Fruit fly (Drosophila melanogaster) whole organism, embryonic: ENCODE data around the gene Hou.

ENCODE experiments used
- ATbp ChIP-seq: fragments of 200-800 bp; sonication (Bioruptor generic); optimal IDR thresholded peaks from 2 replicates; lab custom pipeline; 2017; ENCODE audit warnings: missing biosample characterization, mild to moderate bottlenecking, missing genetic modification characterization, missing genetic modification reagents
- Atf-2 ChIP-seq: fragments of 200-800 bp; sonication (Bioruptor generic); optimal IDR thresholded peaks from 2 replicates; lab custom pipeline; 2016; ENCODE audit warnings: missing biosample characterization, missing genetic modification characterization
- CG11093 ChIP-seq: fragments of 200-800 bp; sonication (Bioruptor generic); IDR thresholded peaks from 3 replicates; pipeline ENCODE4 v1.3.6; 2022; ENCODE audit warnings: missing biosample characterization, missing genetic modification characterization
- CG11398 ChIP-seq: fragments of 200-800 bp; sonication (Bioruptor generic); optimal IDR thresholded peaks from 2 replicates; lab custom pipeline; 2016; ENCODE audit warnings: missing biosample characterization, missing genetic modification characterization
- CG11504 ChIP-seq: fragments of 200-800 bp; sonication (Bioruptor generic); optimal IDR thresholded peaks from 3 replicates; lab custom pipeline; 2019; ENCODE audit warnings: missing biosample characterization, mild to moderate bottlenecking, missing genetic modification characterization, moderate library complexity
- CG12104 ChIP-seq: fragments of 200-800 bp; sonication (Bioruptor generic); optimal IDR thresholded peaks from 3 replicates; lab custom pipeline; 2016; ENCODE audit warnings: missing biosample characterization, missing genetic modification characterization
- CG12942 ChIP-seq: fragments of 200-800 bp; sonication (Bioruptor generic); optimal IDR thresholded peaks from 3 replicates; lab custom pipeline; 2016; ENCODE audit warnings: missing biosample characterization, missing genetic modification characterization
- CG13123 ChIP-seq: fragments of 200-800 bp; sonication (Bioruptor generic); optimal IDR thresholded peaks from 2 replicates; lab custom pipeline; 2016; ENCODE audit warnings: missing biosample characterization, missing genetic modification characterization
- CG14965 ChIP-seq: fragments of 200-800 bp; sonication (Bioruptor generic); optimal IDR thresholded peaks from 2 replicates; lab custom pipeline; 2016; ENCODE audit warnings: missing biosample characterization, missing genetic modification characterization, borderline replicate concordance
- CG2202 ChIP-seq: fragments of 200-800 bp; sonication (Bioruptor generic); optimal IDR thresholded peaks from 2 replicates; lab custom pipeline; 2018; ENCODE audit warnings: missing biosample characterization, mild to moderate bottlenecking, missing genetic modification characterization
- CG2889 ChIP-seq: fragments of 200-800 bp; sonication (Bioruptor generic); IDR thresholded peaks from 3 replicates; pipeline ENCODE4 v1.3.6; 2022; ENCODE audit warnings: missing biosample characterization, missing genetic modification characterization
- CG30403 ChIP-seq: fragments of 200-800 bp; sonication (Bioruptor generic); optimal IDR thresholded peaks from 3 replicates; lab custom pipeline; 2016; ENCODE audit warnings: missing biosample characterization, missing genetic modification characterization
- CG31441 ChIP-seq: fragments of 200-800 bp; sonication (Bioruptor generic); IDR thresholded peaks from 2 replicates; pipeline ENCODE4 v1.3.6; 2022; ENCODE audit warnings: missing biosample characterization, missing genetic modification characterization
- CG32767 ChIP-seq: fragments of 200-800 bp; sonication (Bioruptor generic); IDR thresholded peaks from 2 replicates; pipeline ENCODE4 v1.3.6; 2022; ENCODE audit warnings: missing biosample characterization, missing genetic modification characterization
- CG3407 ChIP-seq: fragments of 200-800 bp; sonication (Bioruptor generic); optimal IDR thresholded peaks from 2 replicates; lab custom pipeline; 2018; ENCODE audit warnings: missing biosample characterization, mild to moderate bottlenecking, missing genetic modification characterization
- CG3847 ChIP-seq: fragments of 200-800 bp; sonication (Bioruptor generic); IDR thresholded peaks from 2 replicates; pipeline ENCODE4 v1.3.6; 2022; ENCODE audit warnings: missing biosample characterization, missing genetic modification characterization
- CG3995 ChIP-seq: fragments of 200-800 bp; sonication (Bioruptor generic); optimal IDR thresholded peaks from 3 replicates; lab custom pipeline; 2016; ENCODE audit warnings: missing biosample characterization, missing genetic modification characterization
- CG6854 ChIP-seq: fragments of 200-800 bp; sonication (Bioruptor generic); optimal IDR thresholded peaks from 3 replicates; lab custom pipeline; 2017; ENCODE audit warnings: missing biosample characterization, mild to moderate bottlenecking, missing genetic modification characterization
- CG7357 ChIP-seq: fragments of 200-800 bp; sonication (Bioruptor generic); IDR thresholded peaks from 3 replicates; pipeline ENCODE4 v1.3.6; 2022; ENCODE audit warnings: missing biosample characterization, missing genetic modification characterization
- CG7987 ChIP-seq: fragments of 200-800 bp; sonication (Bioruptor generic); optimal IDR thresholded peaks from 2 replicates; lab custom pipeline; 2018; ENCODE audit warnings: missing biosample characterization, mild to moderate bottlenecking, missing genetic modification characterization, moderate library complexity
- Camta ChIP-seq: fragments of 200-800 bp; sonication (Bioruptor generic); optimal IDR thresholded peaks from 2 replicates; lab custom pipeline; 2016; ENCODE audit warnings: missing biosample characterization, missing genetic modification characterization
- CoRest ChIP-seq: fragments of 200-800 bp; sonication (Bioruptor generic); optimal IDR thresholded peaks from 3 replicates; lab custom pipeline; 2018; ENCODE audit warnings: missing biosample characterization, mild to moderate bottlenecking, missing genetic modification characterization, moderate library complexity
- D ChIP-seq, 2 experiments: fragments of 200-800 bp in 1 of 2; fragments of >200 bp in 1 of 2; sonication (Bioruptor generic) in 1 of 2; optimal IDR thresholded peaks; 2 replicates in 1 of 2; 3 replicates in 1 of 2; lab custom pipeline; 2017; ENCODE audit warnings: mild to moderate bottlenecking in 1 of 2, missing biosample characterization in 1 of 2, missing genetic modification characterization in 1 of 2, missing genetic modification reagents in 1 of 2
- Dek ChIP-seq: fragments of 200-800 bp; sonication (Bioruptor generic); optimal IDR thresholded peaks from 3 replicates; lab custom pipeline; 2019; ENCODE audit warnings: missing biosample characterization, mild to moderate bottlenecking, missing genetic modification characterization, moderate library complexity
- Gsc ChIP-seq: fragments of 200-800 bp; sonication (Bioruptor generic); IDR thresholded peaks from 2 replicates; pipeline ENCODE4 v1.3.6; 2022; ENCODE audit warnings: missing biosample characterization, missing genetic modification characterization
- H2.0 ChIP-seq: fragments of 200-800 bp; sonication (Bioruptor generic); IDR thresholded peaks from 2 replicates; pipeline ENCODE4 v1.3.6; 2022; ENCODE audit warnings: missing biosample characterization, missing genetic modification characterization
- HLHmδ ChIP-seq: fragments of 200-800 bp; sonication (Bioruptor generic); optimal IDR thresholded peaks from 2 replicates; lab custom pipeline; 2018; ENCODE audit warnings: missing biosample characterization, mild to moderate bottlenecking, missing genetic modification characterization, moderate library complexity
- HmgD ChIP-seq: fragments of 200-800 bp; sonication (Bioruptor generic); optimal IDR thresholded peaks from 3 replicates; lab custom pipeline; 2016; ENCODE audit warnings: missing biosample characterization, missing genetic modification characterization
- MBD-R2 ChIP-seq: fragments of 200-800 bp; sonication (Bioruptor generic); IDR thresholded peaks from 2 replicates; pipeline ENCODE4 v1.3.6; 2022; ENCODE audit warnings: missing biosample characterization, missing genetic modification characterization
- YL-1 ChIP-seq: fragments of 200-800 bp; sonication (Bioruptor generic); optimal IDR thresholded peaks from 3 replicates; lab custom pipeline; 2017; ENCODE audit warnings: missing biosample characterization, mild to moderate bottlenecking, missing genetic modification characterization
- abd-A ChIP-seq: fragments of 200-800 bp; sonication (Bioruptor generic); optimal IDR thresholded peaks from 3 replicates; lab custom pipeline; 2019; ENCODE audit warnings: missing biosample characterization, mild to moderate bottlenecking, missing genetic modification characterization, moderate library complexity
- ac ChIP-seq: fragments of 200-800 bp; sonication (Bioruptor generic); optimal IDR thresholded peaks from 3 replicates; lab custom pipeline; 2017; ENCODE audit warnings: missing biosample characterization, mild to moderate bottlenecking, missing genetic modification characterization
- ci ChIP-seq: fragments of 200-800 bp; sonication (Bioruptor generic); IDR thresholded peaks from 3 replicates; pipeline ENCODE4 v1.3.6; 2022; ENCODE audit warnings: missing biosample characterization, missing genetic modification characterization
- en ChIP-seq: fragments of 200-800 bp; sonication (Bioruptor generic); optimal IDR thresholded peaks from 2 replicates; lab custom pipeline; 2016; ENCODE audit warnings: missing biosample characterization, missing genetic modification characterization
- esg ChIP-seq: fragments of 200-800 bp; sonication (Bioruptor generic); conservative IDR thresholded peaks from 2 replicates; pipeline ENCODE4 v1.3.6; 2022; ENCODE audit warnings: missing biosample characterization, missing genetic modification characterization
- fd64A ChIP-seq: fragments of 200-800 bp; sonication (Bioruptor generic); optimal IDR thresholded peaks from 3 replicates; lab custom pipeline; 2018; ENCODE audit warnings: missing biosample characterization, mild to moderate bottlenecking, missing genetic modification characterization
- h ChIP-seq: fragments of >200 bp; optimal IDR thresholded peaks from 2 replicates; lab custom pipeline; 2017
- jumu ChIP-seq: fragments of 200-800 bp; sonication (Bioruptor generic); optimal IDR thresholded peaks from 3 replicates; lab custom pipeline; 2016; ENCODE audit warnings: missing biosample characterization, missing genetic modification characterization
- lab ChIP-seq: fragments of 200-800 bp; sonication (Bioruptor generic); optimal IDR thresholded peaks from 3 replicates; lab custom pipeline; 2017; ENCODE audit warnings: missing biosample characterization, missing genetic modification characterization, mild to moderate bottlenecking, moderate library complexity, missing genetic modification reagents
- lmd ChIP-seq: fragments of 200-800 bp; sonication (Bioruptor generic); IDR thresholded peaks from 2 replicates; pipeline ENCODE4 v1.3.6; 2022; ENCODE audit warnings: missing biosample characterization, missing genetic modification characterization
- onecut ChIP-seq: fragments of 200-800 bp; sonication (Bioruptor generic); IDR thresholded peaks from 2 replicates; pipeline ENCODE4 v1.3.6; 2022; ENCODE audit warnings: missing biosample characterization, missing genetic modification characterization
- pan ChIP-seq, 4 experiments: fragments of >200 bp in 3 of 4; fragments of 200-800 bp in 1 of 4; sonication (Bioruptor generic) in 1 of 4; optimal IDR thresholded peaks in 3 of 4; IDR thresholded peaks in 1 of 4; 2 replicates each; pipeline versions ENCODE4 v1.3.6 to Lab custom; 2017 to 2022; ENCODE audit warnings: missing biosample characterization in 2 of 4, missing genetic modification characterization in 2 of 4, mixed read lengths in 1 of 4
- pfk ChIP-seq: fragments of 200-800 bp; sonication (Bioruptor generic); optimal IDR thresholded peaks from 2 replicates; lab custom pipeline; 2018; ENCODE audit warnings: missing biosample characterization, mild to moderate bottlenecking, missing genetic modification characterization, moderate library complexity
- pros ChIP-seq: fragments of 200-800 bp; sonication (Bioruptor generic); optimal IDR thresholded peaks from 3 replicates; lab custom pipeline; 2019; ENCODE audit warnings: missing biosample characterization, mild to moderate bottlenecking, missing genetic modification characterization, moderate library complexity
- seq ChIP-seq: fragments of 200-800 bp; sonication (Bioruptor generic); IDR thresholded peaks from 2 replicates; pipeline ENCODE4 v1.3.6; 2022; ENCODE audit warnings: missing biosample characterization, missing genetic modification characterization
- shn ChIP-seq: fragments of 200-800 bp; sonication (Bioruptor generic); optimal IDR thresholded peaks from 3 replicates; lab custom pipeline; 2016; ENCODE audit warnings: missing biosample characterization, missing genetic modification characterization
- sima ChIP-seq: fragments of 200-800 bp; sonication (Bioruptor generic); optimal IDR thresholded peaks from 2 replicates; lab custom pipeline; 2016; ENCODE audit warnings: missing biosample characterization, missing genetic modification characterization
- sob ChIP-seq: fragments of 200-800 bp; sonication (Bioruptor generic); IDR thresholded peaks from 2 replicates; pipeline ENCODE4 v1.3.6; 2022; ENCODE audit warnings: missing biosample characterization, missing genetic modification characterization
- tin ChIP-seq: fragments of 200-800 bp; sonication (Bioruptor generic); optimal IDR thresholded peaks from 3 replicates; lab custom pipeline; 2016; ENCODE audit warnings: missing biosample characterization, missing genetic modification characterization
- trem ChIP-seq: fragments of 200-800 bp; optimal IDR thresholded peaks from 3 replicates; lab custom pipeline; 2019; ENCODE audit warnings: missing biosample characterization, mild to moderate bottlenecking, missing genetic modification characterization, moderate library complexity

The Hou gene

dm6 chrX:18644890-18645289 lies 5.4 kb downstream of the Hou start (continued):
- TF ChIP-seq CG3407 (GFP tag; lab: Kevin White, UChicago) (peak; percentile 68), HmgD (GFP tag; lab: Kevin White, UChicago) (peak; percentile 10), CG32767 (GFP tag; lab: Robert Waterston, UW) (peak; percentile 59; the same call in 1 of the 2 replicates), ci (peak; percentile 88), jumu (GFP tag; lab: Kevin White, UChicago) (peak; percentile 74), abd-A (no peak), sima (GFP tag; lab: Kevin White, UChicago) (no peak), pfk (GFP tag; lab: Kevin White, UChicago) (no peak), CG11093 (GFP tag; lab: Robert Waterston, UW) (no peak; the same call in 2 of the 3 replicates), CG11398 (GFP tag; lab: Kevin White, UChicago) (no peak), CG7987 (GFP tag; lab: Kevin White, UChicago) (peak; percentile 62), fd64A (GFP tag; lab: Kevin White, UChicago) (peak; percentile 65), ATbp (GFP tag; lab: Kevin White, UChicago) (peak; percentile 84), en (GFP tag; lab: Kevin White, UChicago) (peak; percentile 46), YL-1 (GFP tag; lab: Kevin White, UChicago) (peak; percentile 15), Camta (GFP tag; lab: Kevin White, UChicago) (peak; percentile 62), MBD-R2 (GFP tag; lab: Robert Waterston, UW) (peak; percentile 43; the same call in 1 of the 2 replicates), Atf-2 (GFP tag; lab: Kevin White, UChicago) (peak; percentile 22), CG7357 (peak; percentile 72), CG14965 (GFP tag; lab: Kevin White, UChicago) (no peak), pros (GFP tag; lab: Kevin White, UChicago) (no peak), ac (GFP tag; lab: Kevin White, UChicago) (peak; percentile 19), Dek (peak; percentile 84), seq (GFP tag; lab: Robert Waterston, UW) (peak; percentile 72), CoRest (tag; lab: Kevin White, UChicago) (peak; percentile 86), lab (peak; percentile 93), CG6854 (GFP tag; lab: Kevin White, UChicago) (peak; percentile 63), trem (tag; lab: Kevin White, UChicago) (peak; percentile 56), shn (GFP tag; lab: Kevin White, UChicago) (peak; percentile 17), CG2889 (GFP tag; lab: Robert Waterston, UW) (0 out of 3 replicates have a peak, but pooled peaks have one; percentile 21), CG11504 (tag; lab: Kevin White, UChicago) (peak; percentile 89), CG3847 (peak; percentile 74; the same call in 1 of the 2 replicates), CG30403 (peak; percentile 79), h (lab: Kevin White, UChicago) (no peak), onecut (GFP tag; lab: Robert Waterston, UW) (peak; percentile 67), HLHmδ (GFP tag; lab: Kevin White, UChicago) (no peak), CG12942 (GFP tag; lab: Kevin White, UChicago) (peak; percentile 62), tin (GFP tag; lab: Kevin White, UChicago) (peak; percentile 80), pan (optimal IDR thresholded peaks at IDR 0.05; lab: Kevin White, UChicago) (no peak), pan (GFP tag; optimal IDR thresholded peaks at IDR 0.05 in 1 of 2, IDR thresholded peaks at IDR 0.05 in 1 of 2) (peak in 1 of 2 experiments; percentile 84), D (optimal IDR thresholded peaks at IDR 0.05; lab: Kevin White, UChicago) (no peak), D (GFP tag; optimal IDR thresholded peaks at IDR 0.05; lab: Kevin White, UChicago) (peak; percentile 71), lmd (GFP tag; lab: Robert Waterston, UW) (peak; percentile 76), sob (GFP tag; lab: Robert Waterston, UW) (peak; percentile 79), CG12104 (GFP tag; lab: Kevin White, UChicago) (peak; percentile 78), CG31441 (GFP tag; lab: Robert Waterston, UW) (peak; percentile 80), Gsc (GFP tag; lab: Robert Waterston, UW) (no peak), CG2202 (tag; lab: Kevin White, UChicago) (peak; percentile 44), esg (GFP tag; lab: Robert Waterston, UW) (peak; percentile 55; the same call in 1 of the 2 replicates), H2.0 (peak; percentile 68), CG13123 (GFP tag; lab: Kevin White, UChicago) (peak; percentile 46), CG3995 (GFP tag; lab: Kevin White, UChicago) (peak; percentile 41)
